Worm (Caenorhabditis elegans) whole organism, midembryonic: ENCODE measurements around the gene F49H6.5.

Experiments used
- T22C8.4 ChIP-seq: fragments of 200-800 bp; sonication (Bioruptor generic); IDR thresholded peaks from 2 replicates; pipeline ENCODE4 v1.3.6; 2022; ENCODE audit warnings: missing genetic modification characterization, missing compliant biosample characterization
- cog-1 ChIP-seq: sonication (generic microtip); optimal IDR thresholded peaks from 2 replicates; lab custom pipeline; 2016; ENCODE audit warnings: missing genetic modification characterization, missing compliant biosample characterization
- flt-1 ChIP-seq: fragments of 200-800 bp; sonication (Bioruptor generic); IDR thresholded peaks from 2 replicates; pipeline ENCODE4 v1.3.6; 2022; ENCODE audit warnings: missing genetic modification characterization, missing compliant biosample characterization
- klf-2 ChIP-seq: fragments of 200-800 bp; sonication (Bioruptor generic); conservative IDR thresholded peaks from 2 replicates; pipeline ENCODE4 v1.3.6; 2022; ENCODE audit warnings: missing genetic modification reagents, missing genetic modification characterization, missing compliant biosample characterization
- ref-1 ChIP-seq: fragments of 200-800 bp; sonication (Bioruptor generic); conservative IDR thresholded peaks from 2 replicates; pipeline ENCODE4 v1.3.6; 2022; ENCODE audit warnings: missing genetic modification reagents, missing genetic modification characterization, missing compliant biosample characterization
- tab-1 ChIP-seq: fragments of 200-800 bp; sonication (Bioruptor generic); IDR thresholded peaks from 2 replicates; pipeline ENCODE4 v1.3.6; 2022; ENCODE audit warnings: missing genetic modification characterization, missing compliant biosample characterization
- ztf-23 ChIP-seq: fragments of 200-800 bp; sonication (Bioruptor generic); IDR thresholded peaks from 2 replicates; pipeline ENCODE4 v1.3.6; 2022; ENCODE audit warnings: missing genetic modification reagents, missing genetic modification characterization, missing compliant biosample characterization
- ztf-29 ChIP-seq: fragments of 200-800 bp; sonication (Bioruptor generic); IDR thresholded peaks from 2 replicates; pipeline ENCODE4 v1.3.6; 2022; ENCODE audit warnings: missing genetic modification reagents, missing genetic modification characterization, missing compliant biosample characterization

- no peak for TF ChIP-seq tab-1
- no peak for TF ChIP-seq klf-2 (GFP tag; lab: Robert Waterston, UW)
- TF ChIP-seq ref-1 (GFP tag; lab: Robert Waterston, UW) = no peak
- TF ChIP-seq ztf-23 = no peak
- TF ChIP-seq flt-1 = no peak
- no peak for TF ChIP-seq ztf-29 (GFP tag; lab: Robert Waterston, UW)
- TF ChIP-seq T22C8.4 (GFP tag; lab: Robert Waterston, UW) = no peak
- no peak for TF ChIP-seq cog-1 (tag; lab: Kevin White, UChicago)
These were observed 31.3 kb upstream of the F49H6.5 start, which contains the start of gene srz-95 for ce11 chrV:16991734-16992133.
